Fruit fly (Drosophila melanogaster) whole organism, embryonic: ENCODE results near the gene Kat60.

Experiments
- CG15073 ChIP-seq: fragments of 200-800 bp; sonication (Bioruptor generic); optimal IDR thresholded peaks from 2 replicates; lab custom pipeline; 2016; ENCODE audit warnings: missing biosample characterization, missing genetic modification characterization
- CG8359 ChIP-seq: fragments of 200-800 bp; sonication (Bioruptor generic); optimal IDR thresholded peaks from 2 replicates; lab custom pipeline; 2017; ENCODE audit warnings: missing biosample characterization, mild to moderate bottlenecking, missing genetic modification characterization, borderline replicate concordance
- CG8388 ChIP-seq: fragments of 200-800 bp; sonication (Bioruptor generic); optimal IDR thresholded peaks from 2 replicates; lab custom pipeline; 2019; ENCODE audit warnings: missing biosample characterization, mild to moderate bottlenecking, missing genetic modification characterization, moderate library complexity
- br ChIP-seq: fragments of >200 bp; optimal IDR thresholded peaks from 2 replicates; lab custom pipeline; 2017
- jigr1 ChIP-seq: fragments of 200-800 bp; sonication (Bioruptor generic); IDR thresholded peaks from 3 replicates; pipeline ENCODE4 v1.3.6; 2022; ENCODE audit warnings: missing biosample characterization, missing genetic modification characterization
- mld ChIP-seq: fragments of 200-800 bp; sonication (Bioruptor generic); IDR thresholded peaks from 3 replicates; pipeline ENCODE4 v1.3.6; 2022; ENCODE audit warnings: missing biosample characterization, missing genetic modification characterization; ENCODE audit not compliant: partially characterized antibody
- prd ChIP-seq, 3 experiments: fragments of >200 bp in 2 of 3; fragments of 200-800 bp in 1 of 3; sonication (Bioruptor generic) in 1 of 3; optimal IDR thresholded peaks in 2 of 3; IDR thresholded peaks in 1 of 3; 2 replicates in 2 of 3; 3 replicates in 1 of 3; pipeline versions ENCODE4 v1.3.6 to Lab custom; 2017 to 2022; ENCODE audit warnings: missing biosample characterization in 1 of 3, missing genetic modification characterization in 1 of 3
- ro ChIP-seq: fragments of 200-800 bp; sonication (Bioruptor generic); IDR thresholded peaks from 2 replicates; pipeline ENCODE4 v1.3.6; 2022; ENCODE audit warnings: missing biosample characterization, missing genetic modification characterization
- scrt ChIP-seq: fragments of 200-800 bp; sonication (Bioruptor generic); optimal IDR thresholded peaks from 2 replicates; lab custom pipeline; 2018; ENCODE audit warnings: missing biosample characterization, mild to moderate bottlenecking, missing genetic modification characterization, moderate library complexity
- sens ChIP-seq: fragments of 200-800 bp; sonication (Bioruptor generic); peaks from one replicate; lab custom pipeline; 2016; ENCODE audit warnings: missing biosample characterization, missing genetic modification characterization

The Kat60 gene

DNA sequence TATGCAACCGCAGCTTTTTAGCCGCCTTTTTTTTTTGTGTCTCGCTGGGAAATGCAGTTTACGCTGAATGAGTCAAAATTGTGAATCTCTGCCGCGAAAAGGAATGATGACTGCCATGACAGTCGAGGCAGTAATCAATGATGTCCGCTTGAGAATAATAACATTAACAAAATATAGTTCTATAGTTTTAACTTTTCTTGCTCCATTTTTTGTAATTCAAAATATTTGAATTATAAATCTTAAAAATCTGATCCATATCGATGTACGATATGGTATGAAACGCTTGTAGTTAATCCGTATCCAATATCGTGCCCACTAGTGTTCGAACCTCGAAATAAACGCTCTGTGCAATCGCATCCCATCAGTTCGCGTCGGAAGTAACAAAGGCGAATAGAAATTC lies 44.2 kb downstream of the Kat60 start:
- TF ChIP-seq prd (optimal IDR thresholded peaks at IDR 0.05; lab: Kevin White, UChicago) (no peak), prd (GFP tag; IDR thresholded peaks at IDR 0.05; lab: Robert Waterston, UW) (0 out of 3 replicates have a peak, but pooled peaks have one; percentile 4), sens (GFP tag; lab: Kevin White, UChicago) (peak; percentile 81), br (lab: Kevin White, UChicago) (no peak), CG15073 (GFP tag; lab: Kevin White, UChicago) (peak; percentile 81), scrt (GFP tag; lab: Kevin White, UChicago) (no peak), jigr1 (GFP tag; lab: Robert Waterston, UW) (no peak), ro (GFP tag; lab: Robert Waterston, UW) (no peak), CG8388 (GFP tag; lab: Kevin White, UChicago) (no peak), mld (no peak), CG8359 (no peak)
